Fruit fly (Drosophila melanogaster): ENCODE data around the gene CG10874.

The CG10874 gene

dm6 chr2L:2199433-2199796 is 7.2 kb upstream of the CG10874 start:
- TF ChIP-seq h (optimal IDR thresholded peaks at IDR 0.05) (no peak), psq (optimal IDR thresholded peaks at IDR 0.05) (no peak), ttk (optimal IDR thresholded peaks at IDR 0.05) (no peak), Myc (optimal IDR thresholded peaks at IDR 0.05) (no peak), insv (optimal IDR thresholded peaks at IDR 0.05) (no peak), Sin3A (optimal IDR thresholded peaks at IDR 0.05) (no peak)

- no peak for TF ChIP-seq Myc (optimal IDR thresholded peaks at IDR 0.05)
- no peak for TF ChIP-seq psq (optimal IDR thresholded peaks at IDR 0.05)
- TF ChIP-seq insv (optimal IDR thresholded peaks at IDR 0.05): no peak
- TF ChIP-seq ttk (optimal IDR thresholded peaks at IDR 0.05): no peak
- no peak for TF ChIP-seq Sin3A (optimal IDR thresholded peaks at IDR 0.05)
- no peak for TF ChIP-seq h (optimal IDR thresholded peaks at IDR 0.05)
Observed at dm6 chr2L:2198613-2199432, 6.6 kb upstream of the CG10874 start.

dm6 chr2L:2198119-2198494 is 5.9 kb upstream of the CG10874 start:
- TF ChIP-seq Myc (optimal IDR thresholded peaks at IDR 0.05) (no peak), psq (optimal IDR thresholded peaks at IDR 0.05) (no peak), h (optimal IDR thresholded peaks at IDR 0.05) (no peak), insv (optimal IDR thresholded peaks at IDR 0.05) (no peak), Sin3A (optimal IDR thresholded peaks at IDR 0.05) (no peak), ttk (optimal IDR thresholded peaks at IDR 0.05) (no peak)

DNA sequence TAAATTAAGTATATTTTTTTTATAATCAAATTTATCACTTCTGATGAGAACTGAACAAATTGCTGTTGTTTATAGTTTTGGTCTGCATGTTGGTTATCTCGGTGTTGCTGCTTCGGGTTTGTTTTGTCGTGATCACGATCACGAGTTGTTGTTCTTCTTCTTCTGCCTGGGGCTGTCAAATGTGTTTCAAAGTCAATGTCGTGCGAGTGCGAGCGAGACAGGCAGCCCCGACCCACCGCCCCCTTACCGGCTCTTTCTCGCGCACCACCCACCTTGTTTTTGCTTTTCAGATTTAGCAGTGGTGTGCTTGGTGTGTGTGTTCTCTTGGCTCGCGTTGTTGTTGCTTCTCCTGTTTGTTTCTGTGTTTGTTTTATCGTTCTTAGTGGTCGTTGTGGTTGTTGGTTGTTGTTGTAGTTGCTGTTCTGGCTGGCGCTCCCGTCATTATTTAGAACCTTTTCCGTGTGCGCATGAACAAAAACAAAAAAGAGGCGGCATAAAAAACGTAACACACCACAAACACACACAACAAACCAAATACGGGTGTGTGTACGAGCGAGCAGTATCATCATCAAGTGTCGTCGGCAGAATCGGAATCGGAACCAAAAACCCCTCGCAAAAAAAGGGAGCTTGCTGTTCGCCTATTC is 5.4 kb upstream of the CG10874 start, which contains the start of gene COX7AL2:
TSS of gene COX7AL2 (minus strand) at position 438 of the 644 bp plus-strand sequence.
- no peak for TF ChIP-seq Sin3A (optimal IDR thresholded peaks at IDR 0.05)

DNA sequence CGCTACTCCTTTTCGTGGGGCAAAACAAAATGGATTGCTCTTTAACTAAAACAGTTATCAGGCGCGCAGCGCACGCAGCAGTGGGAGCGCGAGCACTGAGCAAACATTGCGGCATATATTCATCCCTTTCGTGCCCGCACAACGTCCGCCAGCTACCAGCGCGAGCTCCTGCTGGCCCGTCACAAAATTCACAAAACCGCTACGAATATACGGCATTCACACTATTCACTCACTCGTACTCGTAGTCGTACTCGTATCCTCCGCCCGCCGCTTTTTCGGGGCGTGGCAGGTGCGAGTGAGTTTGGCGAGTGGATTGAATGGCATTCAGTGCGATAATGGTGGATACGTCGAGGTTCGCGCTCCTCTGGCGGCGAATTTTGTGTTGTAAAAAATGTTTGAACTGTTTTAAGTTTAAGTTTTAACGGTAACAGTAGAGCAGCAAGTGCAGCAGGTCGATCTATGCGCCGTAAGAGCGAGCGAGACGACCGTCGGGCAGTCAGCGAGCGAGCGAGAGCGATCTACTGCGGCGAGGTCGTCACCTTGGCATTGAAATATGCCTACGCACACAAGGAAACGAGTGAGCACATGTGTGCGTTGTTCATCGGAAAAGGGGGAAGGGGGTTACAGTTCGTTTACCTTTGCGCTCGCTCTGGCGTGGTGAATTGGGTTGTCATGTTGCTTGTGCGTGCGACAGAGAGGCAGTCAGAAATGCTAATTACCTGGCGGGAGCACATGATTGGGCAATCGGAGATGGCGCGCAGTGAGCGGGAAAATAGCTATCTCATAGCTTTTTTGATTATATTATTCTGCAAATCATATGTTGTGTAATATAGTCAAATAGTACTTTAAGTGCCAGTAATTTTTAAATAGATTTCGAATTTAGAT is 4.6 kb upstream of the CG10874 start:
- TF ChIP-seq Myc (optimal IDR thresholded peaks at IDR 0.05): no peak
- no peak for TF ChIP-seq psq (optimal IDR thresholded peaks at IDR 0.05)
- TF ChIP-seq h (optimal IDR thresholded peaks at IDR 0.05): no peak
- no peak for TF ChIP-seq insv (optimal IDR thresholded peaks at IDR 0.05)
- TF ChIP-seq ttk (optimal IDR thresholded peaks at IDR 0.05): no peak
- TF ChIP-seq Sin3A (optimal IDR thresholded peaks at IDR 0.05): no peak

dm6 chr2L:2195328-2195727 is 3.1 kb upstream of the CG10874 start:
- TF ChIP-seq Myc (optimal IDR thresholded peaks at IDR 0.05) (no peak), ttk (optimal IDR thresholded peaks at IDR 0.05) (no peak), insv (optimal IDR thresholded peaks at IDR 0.05) (no peak)

DNA sequence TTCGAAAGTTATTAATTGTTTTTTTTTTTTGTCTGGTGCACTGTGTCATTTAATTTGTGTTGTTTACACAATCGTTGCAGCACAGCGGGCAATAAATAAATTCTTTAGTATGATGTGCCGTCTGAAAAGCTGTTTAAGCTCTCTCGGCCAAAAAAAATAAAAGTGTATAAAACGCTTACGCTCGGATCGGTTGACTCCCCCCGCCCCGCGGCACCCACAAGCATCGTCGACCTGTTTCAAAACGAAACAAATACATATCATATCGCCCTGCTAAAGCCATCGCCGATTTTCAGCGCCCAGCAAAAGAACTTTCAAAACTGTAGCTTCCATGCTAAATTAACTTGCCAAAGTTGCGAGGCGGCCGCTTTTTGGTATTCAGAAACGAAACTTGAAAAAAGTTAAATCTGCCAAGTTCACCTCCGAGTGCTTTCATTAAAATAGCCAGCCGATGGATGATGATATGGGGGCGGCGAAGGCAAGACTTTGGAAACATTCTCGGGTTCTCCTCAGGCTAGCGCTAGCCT is 2.2 kb upstream of the CG10874 start:
- TF ChIP-seq psq (optimal IDR thresholded peaks at IDR 0.05) (no peak), insv (optimal IDR thresholded peaks at IDR 0.05) (peak; percentile 22), h (optimal IDR thresholded peaks at IDR 0.05) (peak; percentile 32)

dm6 chr2L:2193357-2193780 is 1.2 kb upstream of the CG10874 start:
- no peak for TF ChIP-seq insv (optimal IDR thresholded peaks at IDR 0.05)
- no peak for TF ChIP-seq Myc (optimal IDR thresholded peaks at IDR 0.05)
- no peak for TF ChIP-seq psq (optimal IDR thresholded peaks at IDR 0.05)
- TF ChIP-seq Sin3A (optimal IDR thresholded peaks at IDR 0.05): no peak
- no peak for TF ChIP-seq h (optimal IDR thresholded peaks at IDR 0.05)

dm6 chr2L:2191404-2191803 is 782 bp downstream of the CG10874 start:
- TF ChIP-seq insv (optimal IDR thresholded peaks at IDR 0.05) (no peak), h (optimal IDR thresholded peaks at IDR 0.05) (no peak), Myc (optimal IDR thresholded peaks at IDR 0.05) (no peak), ttk (optimal IDR thresholded peaks at IDR 0.05) (no peak), Sin3A (optimal IDR thresholded peaks at IDR 0.05) (no peak), psq (optimal IDR thresholded peaks at IDR 0.05) (no peak)

- TF ChIP-seq h (optimal IDR thresholded peaks at IDR 0.05) (no peak), Myc (optimal IDR thresholded peaks at IDR 0.05) (no peak), psq (optimal IDR thresholded peaks at IDR 0.05) (no peak)
Observed at dm6 chr2L:2190684-2191083, 1.5 kb downstream of the CG10874 start.

DNA sequence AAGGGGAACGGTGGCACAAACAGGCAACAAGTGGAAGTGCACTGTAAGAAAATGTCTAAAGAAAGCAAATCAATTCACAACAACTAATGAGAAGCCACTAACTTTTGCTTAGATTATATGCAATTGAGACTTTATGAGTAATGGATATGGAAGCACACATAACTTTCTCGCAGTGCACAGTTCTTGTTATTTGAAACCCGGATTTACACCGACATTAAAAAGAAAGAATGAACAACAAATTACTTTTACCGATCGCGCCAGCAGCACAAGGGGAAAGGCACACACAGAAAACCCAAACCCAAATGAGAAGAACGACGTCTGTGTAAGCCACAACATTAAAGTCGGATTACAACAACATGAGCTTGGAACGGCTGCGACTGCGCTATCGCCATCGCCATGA is 3.1 kb downstream of the CG10874 start:
- TF ChIP-seq insv (optimal IDR thresholded peaks at IDR 0.05) (no peak), psq (optimal IDR thresholded peaks at IDR 0.05) (no peak), h (optimal IDR thresholded peaks at IDR 0.05) (no peak), Sin3A (optimal IDR thresholded peaks at IDR 0.05) (no peak), ttk (optimal IDR thresholded peaks at IDR 0.05) (no peak), Myc (optimal IDR thresholded peaks at IDR 0.05) (no peak)

dm6 chr2L:2187411-2187810 is 4.8 kb downstream of the CG10874 start:
- TF ChIP-seq Sin3A (optimal IDR thresholded peaks at IDR 0.05): no peak
- no peak for TF ChIP-seq Myc (optimal IDR thresholded peaks at IDR 0.05)
- no peak for TF ChIP-seq h (optimal IDR thresholded peaks at IDR 0.05)
- no peak for TF ChIP-seq ttk (optimal IDR thresholded peaks at IDR 0.05)
- TF ChIP-seq insv (optimal IDR thresholded peaks at IDR 0.05): no peak
- no peak for TF ChIP-seq psq (optimal IDR thresholded peaks at IDR 0.05)
